Worm (Caenorhabditis elegans) whole organism, late embryonic: ENCODE measurements around the gene alh-3.

Experiments
- sox-4 ChIP-seq: sonication (generic microtip); optimal IDR thresholded peaks from 2 replicates; lab custom pipeline; 2017; ENCODE audit warnings: mild to moderate bottlenecking, missing genetic modification characterization, inconsistent platforms, missing compliant biosample characterization
- ttx-3 ChIP-seq: sonication (generic microtip); optimal IDR thresholded peaks from 2 replicates; lab custom pipeline; 2016; ENCODE audit warnings: missing genetic modification reagents, missing genetic modification characterization, missing compliant biosample characterization

DNA sequence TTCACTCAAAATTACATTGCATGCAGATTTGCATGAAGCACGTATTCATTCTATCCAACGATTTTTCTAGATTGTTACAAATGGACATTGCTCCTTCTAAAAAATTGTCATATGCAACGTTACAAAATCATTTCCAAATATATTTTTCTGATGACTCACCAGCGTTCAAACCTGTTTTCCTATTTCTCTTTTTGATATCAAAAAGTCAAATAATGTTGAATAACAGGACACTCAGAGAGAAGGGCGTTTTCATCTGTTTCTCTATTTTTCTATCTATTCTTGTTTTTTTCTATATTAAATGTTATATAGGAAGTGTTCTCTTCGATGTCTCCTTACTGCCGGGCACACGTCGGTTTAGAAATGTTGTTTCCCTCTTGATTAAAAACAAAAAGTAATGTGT lies 15.5 kb upstream of the alh-3 start:
- TF ChIP-seq sox-4 (tag; lab: Kevin White, UChicago) (no peak), ttx-3 (tag; lab: Kevin White, UChicago) (no peak)
